Worm (Caenorhabditis elegans) whole organism, young adult: ENCODE results near the gene shw-1.

Experiments used
- ccch-3 ChIP-seq: fragments of 200-800 bp; sonication (Bioruptor generic); optimal IDR thresholded peaks from 2 replicates; lab custom pipeline; 2018; ENCODE audit warnings: mild to moderate bottlenecking, missing genetic modification characterization, missing compliant biosample characterization
- dpff-1 ChIP-seq: sonication (generic microtip); optimal IDR thresholded peaks from 2 replicates; lab custom pipeline; 2017; ENCODE audit warnings: mild to moderate bottlenecking, missing genetic modification characterization, missing compliant biosample characterization
- fkh-3 ChIP-seq: sonication (generic microtip); optimal IDR thresholded peaks from 2 replicates; lab custom pipeline; 2016; ENCODE audit warnings: mild to moderate bottlenecking, missing genetic modification characterization, missing compliant biosample characterization
- let-526 ChIP-seq: fragments of 200-800 bp; sonication (Bioruptor generic); IDR thresholded peaks from 2 replicates; pipeline ENCODE4 v1.3.6; 2022; ENCODE audit warnings: missing genetic modification reagents, missing genetic modification characterization, missing compliant biosample characterization
- madf-6 ChIP-seq: fragments of 200-800 bp; sonication (Bioruptor generic); IDR thresholded peaks from 2 replicates; pipeline ENCODE4 v1.3.6; 2022; ENCODE audit warnings: missing genetic modification reagents, missing genetic modification characterization, missing compliant biosample characterization
- pha-4 ChIP-seq: fragments of 150-350 bp; sonication (generic microtip); optimal IDR thresholded peaks from 2 replicates; lab custom pipeline; 2014; ENCODE audit warnings: missing biosample characterization, missing genetic modification reagents, missing genetic modification characterization
- snpc-4 ChIP-seq, 5 experiments: fragments of 150-350 bp in 1 of 5; sonication (generic microtip) in 4 of 5; optimal IDR thresholded peaks; 2 replicates each; lab custom pipeline; 2014 to 2018; ENCODE audit warnings: missing genetic modification characterization in 5 of 5, missing biosample characterization in 3 of 5, antibody characterized with exemption in 2 of 5, mild to moderate bottlenecking in 2 of 5, missing compliant biosample characterization in 2 of 5, missing genotype in 2 of 5, moderate library complexity in 2 of 5, missing genetic modification reagents in 1 of 5
- unc-62 ChIP-seq: fragments of 150-350 bp; optimal IDR thresholded peaks from 2 replicates; lab custom pipeline; 2014; ENCODE audit warnings: missing biosample characterization, missing genetic modification reagents, missing genetic modification characterization

DNA sequence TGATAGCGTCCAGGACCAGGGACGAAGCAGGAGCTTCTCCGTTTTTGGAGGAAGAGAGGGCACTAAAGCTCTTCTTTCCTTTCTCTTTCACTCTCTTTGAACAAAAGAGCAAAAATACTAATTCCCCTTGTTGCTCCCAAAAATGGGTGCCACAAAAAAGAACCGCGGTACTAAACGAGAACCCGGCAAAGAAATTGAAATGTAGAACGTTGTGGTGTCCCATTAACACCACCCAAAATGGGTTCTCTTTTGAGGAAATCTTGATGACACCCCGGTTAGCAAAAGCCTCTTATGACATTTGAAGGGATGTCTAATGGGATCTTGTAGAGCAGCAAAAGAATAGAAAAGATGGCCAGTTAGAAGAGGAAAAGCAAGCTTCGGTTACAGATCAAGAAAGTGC lies 6.5 kb downstream of the shw-1 start:
- no peak for TF ChIP-seq unc-62 (GFP tag; lab: Kevin White, UChicago)
- no peak for TF ChIP-seq snpc-4 (GFP tag; optimal IDR thresholded peaks at IDR 0.05; lab: Kevin White, UChicago)
- no peak for TF ChIP-seq snpc-4 (tag; optimal IDR thresholded peaks at IDR 0.05; lab: Kevin White, UChicago)
- TF ChIP-seq dpff-1 (tag; lab: Kevin White, UChicago): no peak
- no peak for TF ChIP-seq pha-4 (tag; lab: Kevin White, UChicago)
- TF ChIP-seq fkh-3: no peak
- no peak for TF ChIP-seq let-526 (GFP tag; lab: Robert Waterston, UW)
- TF ChIP-seq ccch-3 (GFP tag; lab: Kevin White, UChicago): no peak
- TF ChIP-seq madf-6 (GFP tag; lab: Robert Waterston, UW): no peak
